Worm (Caenorhabditis elegans) whole organism, young adult: ENCODE data around the gene Y40A1A.2.

ENCODE experiments used
- C06A6.2 ChIP-seq: fragments of 200-800 bp; sonication (Bioruptor generic); conservative IDR thresholded peaks from 2 replicates; pipeline ENCODE4 v1.3.6; 2022; ENCODE audit warnings: missing genetic modification characterization, missing compliant biosample characterization
- F57A8.1 ChIP-seq: fragments of 200-800 bp; sonication (Bioruptor generic); optimal IDR thresholded peaks from 2 replicates; lab custom pipeline; 2018; ENCODE audit warnings: mild to moderate bottlenecking, missing genetic modification characterization, moderate library complexity, missing compliant biosample characterization
- Y79H2A.3 ChIP-seq: fragments of 200-800 bp; sonication (Bioruptor generic); conservative IDR thresholded peaks from 2 replicates; pipeline ENCODE4 v1.3.6; 2022; ENCODE audit warnings: missing genetic modification reagents, missing genetic modification characterization, missing compliant biosample characterization
- ama-1 ChIP-seq, 3 experiments: fragments of 150-350 bp in 1 of 3; sonication (generic microtip) in 2 of 3; optimal IDR thresholded peaks; 2 replicates each; lab custom pipeline; 2014 to 2018; ENCODE audit warnings: missing biosample characterization in 2 of 3, missing genetic modification characterization in 2 of 3, missing genetic modification reagents in 2 of 3
- aptf-3 ChIP-seq: fragments of 200-800 bp; sonication (Bioruptor generic); IDR thresholded peaks from 2 replicates; pipeline ENCODE4 v1.3.6; 2022; ENCODE audit warnings: missing genetic modification characterization, missing compliant biosample characterization
- bed-2 ChIP-seq: fragments of 200-800 bp; sonication (Bioruptor generic); IDR thresholded peaks from 2 replicates; pipeline ENCODE4 v1.3.6; 2022; ENCODE audit warnings: missing genetic modification reagents, missing genetic modification characterization, missing compliant biosample characterization
- dpff-1 ChIP-seq: sonication (generic microtip); optimal IDR thresholded peaks from 2 replicates; lab custom pipeline; 2017; ENCODE audit warnings: mild to moderate bottlenecking, missing genetic modification characterization, missing compliant biosample characterization
- egl-18 ChIP-seq: fragments of 200-800 bp; sonication (Bioruptor generic); IDR thresholded peaks from 2 replicates; pipeline ENCODE4 v1.3.6; 2022; ENCODE audit warnings: missing genetic modification reagents, missing genetic modification characterization, missing compliant biosample characterization
- nhr-90 ChIP-seq: sonication (generic microtip); optimal IDR thresholded peaks from 2 replicates; lab custom pipeline; 2016; ENCODE audit warnings: missing genotype, mild to moderate bottlenecking, missing genetic modification characterization, missing compliant biosample characterization
- snpc-4 ChIP-seq, 5 experiments: fragments of 150-350 bp in 1 of 5; sonication (generic microtip) in 4 of 5; optimal IDR thresholded peaks; 2 replicates each; lab custom pipeline; 2014 to 2018; ENCODE audit warnings: missing genetic modification characterization in 5 of 5, missing biosample characterization in 3 of 5, antibody characterized with exemption in 2 of 5, mild to moderate bottlenecking in 2 of 5, missing compliant biosample characterization in 2 of 5, missing genotype in 2 of 5, moderate library complexity in 2 of 5, missing genetic modification reagents in 1 of 5
- tbp1 ChIP-seq: fragments of 200-800 bp; sonication (Bioruptor generic); optimal IDR thresholded peaks from 2 replicates; lab custom pipeline; 2018; ENCODE audit warnings: mild to moderate bottlenecking, missing genetic modification characterization, missing compliant biosample characterization
- unc-62 ChIP-seq: fragments of 150-350 bp; optimal IDR thresholded peaks from 2 replicates; lab custom pipeline; 2014; ENCODE audit warnings: missing biosample characterization, missing genetic modification reagents, missing genetic modification characterization
- ztf-18 ChIP-seq: sonication (generic microtip); optimal IDR thresholded peaks from 2 replicates; lab custom pipeline; 2016; ENCODE audit warnings: missing genotype, mild to moderate bottlenecking, missing genetic modification characterization, missing compliant biosample characterization

- TF ChIP-seq snpc-4 (GFP tag; optimal IDR thresholded peaks at IDR 0.05; lab: Kevin White, UChicago) (no peak), snpc-4 (tag; optimal IDR thresholded peaks at IDR 0.05; lab: Kevin White, UChicago) (no peak), aptf-3 (GFP tag; lab: Robert Waterston, UW) (no peak), bed-2 (GFP tag; lab: Robert Waterston, UW) (no peak), ztf-18 (no peak), dpff-1 (tag; lab: Kevin White, UChicago) (no peak), nhr-90 (no peak), unc-62 (GFP tag; lab: Kevin White, UChicago) (no peak), C06A6.2 (GFP tag; lab: Robert Waterston, UW) (no peak), egl-18 (no peak), Y79H2A.3 (no peak), F57A8.1 (GFP tag; lab: Kevin White, UChicago) (no peak), ama-1 (optimal IDR thresholded peaks at IDR 0.05; lab: Kevin White, UChicago) (no peak), ama-1 (GFP tag; optimal IDR thresholded peaks at IDR 0.05; lab: Kevin White, UChicago) (no peak), tbp1 (GFP tag; lab: Kevin White, UChicago) (no peak)
These were observed 25.7 kb upstream of the Y40A1A.2 start for ce11 chrX:1964828-1965227.
